Fruit fly (Drosophila melanogaster) whole organism, wandering third instar larva: ENCODE measurements around the gene CG5928.

Experiments
- Abd-B ChIP-seq: fragments of >200 bp; optimal IDR thresholded peaks from 2 replicates; lab custom pipeline; 2017; ENCODE audit warnings: missing biosample characterization, missing genetic modification characterization
- Hr83 ChIP-seq: fragments of 200-300 bp; sonication (Bioruptor generic); optimal IDR thresholded peaks from 2 replicates; lab custom pipeline; 2016; ENCODE audit warnings: missing biosample characterization, mild to moderate bottlenecking, missing genetic modification characterization, moderate library complexity; ENCODE audit not compliant: poor library complexity, severe bottlenecking
- Jra ChIP-seq: sonication (Bioruptor generic); optimal IDR thresholded peaks from 2 replicates; lab custom pipeline; 2016; ENCODE audit warnings: missing biosample characterization, missing genetic modification characterization
- br ChIP-seq: fragments of 200-800 bp; sonication (Bioruptor generic); optimal IDR thresholded peaks from 2 replicates; lab custom pipeline; 2016; ENCODE audit warnings: missing biosample characterization, missing genetic modification characterization
- h ChIP-seq: fragments of 200-800 bp; sonication (Bioruptor generic); optimal IDR thresholded peaks from 3 replicates; lab custom pipeline; 2016; ENCODE audit warnings: missing biosample characterization, mild to moderate bottlenecking, missing genetic modification characterization

DNA sequence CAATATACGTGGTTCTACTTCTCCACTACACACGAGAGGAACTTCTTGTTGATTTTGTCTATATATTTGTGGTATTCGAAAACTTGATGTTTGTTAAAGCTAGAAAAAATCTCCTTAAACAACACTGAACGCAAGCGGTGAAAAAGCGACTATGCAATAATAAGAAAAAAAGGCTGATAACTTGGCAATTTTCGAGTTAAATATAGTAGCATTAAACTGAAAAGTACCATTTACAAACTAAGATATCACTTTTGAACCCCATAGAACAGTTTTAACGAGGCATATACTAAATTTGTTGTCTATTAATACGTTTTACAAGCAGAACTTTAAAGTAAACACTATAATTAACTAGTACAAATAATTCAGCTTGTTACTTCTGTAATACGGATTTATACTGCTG, 9.9 kb downstream of the CG5928 start, which contains the start of gene CG4666:
- TF ChIP-seq Hr83 (no peak), Abd-B (GFP tag; lab: Kevin White, UChicago) (no peak), br (no peak), Jra (GFP tag; lab: Kevin White, UChicago) (no peak), h (GFP tag; lab: Kevin White, UChicago) (no peak)
